Worm (Caenorhabditis elegans) whole organism, young adult: ENCODE results near the gene clc-1.

ENCODE experiments used
- B0035.1 ChIP-seq: sonication (generic microtip); optimal IDR thresholded peaks from 2 replicates; lab custom pipeline; 2016; ENCODE audit warnings: missing genetic modification characterization, mild to moderate bottlenecking, missing compliant biosample characterization, missing genotype, missing genetic modification reagents
- F10E7.11 ChIP-seq: sonication (generic microtip); optimal IDR thresholded peaks from 2 replicates; lab custom pipeline; 2017; ENCODE audit warnings: mild to moderate bottlenecking, missing genetic modification characterization, moderate library complexity, missing compliant biosample characterization
- F23B12.7 ChIP-seq: sonication (generic microtip); optimal IDR thresholded peaks from 2 replicates; lab custom pipeline; 2017; ENCODE audit warnings: missing genetic modification characterization, mild to moderate bottlenecking, missing compliant biosample characterization, antibody characterized with exemption, moderate library complexity; ENCODE audit not compliant: insufficient read depth
- F49E8.2 ChIP-seq: sonication (generic microtip); optimal IDR thresholded peaks from 3 replicates; lab custom pipeline; 2017; ENCODE audit warnings: missing genetic modification characterization, mild to moderate bottlenecking, missing compliant biosample characterization, antibody characterized with exemption, moderate library complexity; ENCODE audit not compliant: insufficient read depth
- F52B5.7 ChIP-seq: sonication (generic microtip); optimal IDR thresholded peaks from 2 replicates; lab custom pipeline; 2016; ENCODE audit warnings: mild to moderate bottlenecking, missing genetic modification characterization, missing compliant biosample characterization
- T26A5.8 ChIP-seq: sonication (generic microtip); optimal IDR thresholded peaks from 2 replicates; lab custom pipeline; 2016; ENCODE audit warnings: missing genetic modification characterization, missing compliant biosample characterization
- Y53F4B.3 ChIP-seq: fragments of 200-800 bp; sonication (Bioruptor generic); IDR thresholded peaks from 2 replicates; pipeline ENCODE4 v1.3.6; 2022; ENCODE audit warnings: missing genetic modification reagents, missing genetic modification characterization, missing compliant biosample characterization
- Y53G8AR.9 ChIP-seq: fragments of 200-800 bp; sonication (Bioruptor generic); conservative IDR thresholded peaks from 2 replicates; pipeline ENCODE4 v1.3.6; 2022; ENCODE audit warnings: missing genetic modification reagents, missing genetic modification characterization, missing compliant biosample characterization
- Y56A3A.18 ChIP-seq: fragments of 200-800 bp; sonication (Bioruptor generic); IDR thresholded peaks from 2 replicates; pipeline ENCODE4 v1.3.6; 2022; ENCODE audit warnings: missing genetic modification reagents, missing genetic modification characterization, missing compliant biosample characterization
- attf-3 ChIP-seq: fragments of 200-800 bp; sonication (Bioruptor generic); conservative IDR thresholded peaks from 2 replicates; pipeline ENCODE4 v1.3.6; 2022; ENCODE audit warnings: missing genetic modification reagents, missing genetic modification characterization, missing compliant biosample characterization
- ccch-3 ChIP-seq: fragments of 200-800 bp; sonication (Bioruptor generic); optimal IDR thresholded peaks from 2 replicates; lab custom pipeline; 2018; ENCODE audit warnings: mild to moderate bottlenecking, missing genetic modification characterization, missing compliant biosample characterization
- cebp-2 ChIP-seq: fragments of 200-800 bp; sonication (Bioruptor generic); IDR thresholded peaks from 2 replicates; pipeline ENCODE4 v1.3.6; 2022; ENCODE audit warnings: missing genetic modification characterization, missing compliant biosample characterization
- ceh-100 ChIP-seq: fragments of 200-800 bp; sonication (Bioruptor generic); IDR thresholded peaks from 2 replicates; pipeline ENCODE4 v1.3.6; 2022; ENCODE audit warnings: missing genetic modification reagents, missing genetic modification characterization, missing compliant biosample characterization
- ceh-79 ChIP-seq: sonication (generic microtip); optimal IDR thresholded peaks from 2 replicates; lab custom pipeline; 2017; ENCODE audit warnings: mild to moderate bottlenecking, missing genetic modification characterization, missing compliant biosample characterization
- chd-7 ChIP-seq: sonication (generic microtip); optimal IDR thresholded peaks from 2 replicates; lab custom pipeline; 2016; ENCODE audit warnings: mild to moderate bottlenecking, missing genetic modification characterization, moderate library complexity, missing compliant biosample characterization
- die-1 ChIP-seq: sonication (generic microtip); optimal IDR thresholded peaks from 2 replicates; lab custom pipeline; 2016; ENCODE audit warnings: missing genotype, mild to moderate bottlenecking, missing genetic modification characterization, missing compliant biosample characterization
- dpff-1 ChIP-seq: sonication (generic microtip); optimal IDR thresholded peaks from 2 replicates; lab custom pipeline; 2017; ENCODE audit warnings: mild to moderate bottlenecking, missing genetic modification characterization, missing compliant biosample characterization
- dpl-1 ChIP-seq: fragments of 150-350 bp; optimal IDR thresholded peaks from 2 replicates; lab custom pipeline; 2014; ENCODE audit warnings: missing biosample characterization, missing genetic modification reagents, missing genetic modification characterization
- efl-1 ChIP-seq: fragments of 150-350 bp; optimal IDR thresholded peaks from 2 replicates; lab custom pipeline; 2014; ENCODE audit warnings: missing biosample characterization, missing genetic modification reagents, missing genetic modification characterization
- egl-18 ChIP-seq: fragments of 200-800 bp; sonication (Bioruptor generic); IDR thresholded peaks from 2 replicates; pipeline ENCODE4 v1.3.6; 2022; ENCODE audit warnings: missing genetic modification reagents, missing genetic modification characterization, missing compliant biosample characterization
- egl-44 ChIP-seq: fragments of 200-800 bp; sonication (Bioruptor generic); IDR thresholded peaks from 2 replicates; pipeline ENCODE4 v1.3.6; 2022; ENCODE audit warnings: missing genetic modification reagents, missing genetic modification characterization, missing compliant biosample characterization
- ekl-4 ChIP-seq: fragments of 200-800 bp; sonication (Bioruptor generic); IDR thresholded peaks from 2 replicates; pipeline ENCODE4 v1.3.6; 2022; ENCODE audit warnings: missing genetic modification reagents, missing genetic modification characterization, missing compliant biosample characterization
- him-1 ChIP-seq: sonication (generic microtip); optimal IDR thresholded peaks from 2 replicates; lab custom pipeline; 2016; ENCODE audit warnings: missing genotype, missing genetic modification reagents, missing genetic modification characterization, missing compliant biosample characterization
- hmg-1.2 ChIP-seq: fragments of 200-800 bp; sonication (Bioruptor generic); IDR thresholded peaks from 2 replicates; pipeline ENCODE4 v1.3.6; 2022; ENCODE audit warnings: missing genetic modification reagents, missing genetic modification characterization, missing compliant biosample characterization
- hrde-1 ChIP-seq: sonication (generic microtip); optimal IDR thresholded peaks from 2 replicates; lab custom pipeline; 2016; ENCODE audit warnings: missing genetic modification characterization, mild to moderate bottlenecking, missing compliant biosample characterization, moderate library complexity, missing genotype, missing genetic modification reagents, borderline replicate concordance
- hsf-1 ChIP-seq: fragments of 200-800 bp; sonication (Bioruptor generic); IDR thresholded peaks from 2 replicates; pipeline ENCODE4 v1.3.6; 2022; ENCODE audit warnings: missing genetic modification reagents, missing genetic modification characterization, missing compliant biosample characterization
- lag-1 ChIP-seq: fragments of 200-800 bp; sonication (Bioruptor generic); IDR thresholded peaks from 2 replicates; pipeline ENCODE4 v1.3.6; 2022; ENCODE audit warnings: missing genetic modification reagents, missing genetic modification characterization, missing compliant biosample characterization
- let-526 ChIP-seq: fragments of 200-800 bp; sonication (Bioruptor generic); IDR thresholded peaks from 2 replicates; pipeline ENCODE4 v1.3.6; 2022; ENCODE audit warnings: missing genetic modification reagents, missing genetic modification characterization, missing compliant biosample characterization
- let-607 ChIP-seq, 2 experiments: fragments of 200-800 bp in 1 of 2; sonication (Bioruptor generic) in 1 of 2; sonication (generic microtip) in 1 of 2; optimal IDR thresholded peaks; 2 replicates each; lab custom pipeline; 2016 to 2018; ENCODE audit warnings: mild to moderate bottlenecking in 2 of 2, missing compliant biosample characterization in 2 of 2, missing genetic modification characterization in 2 of 2, moderate library complexity in 2 of 2, missing genotype in 1 of 2
- madf-10 ChIP-seq: sonication (generic microtip); optimal IDR thresholded peaks from 2 replicates; lab custom pipeline; 2016; ENCODE audit warnings: mild to moderate bottlenecking, missing genetic modification characterization, missing compliant biosample characterization
- madf-3 ChIP-seq: fragments of 200-800 bp; sonication (Bioruptor generic); IDR thresholded peaks from 2 replicates; pipeline ENCODE4 v1.3.6; 2022; ENCODE audit warnings: missing genetic modification reagents, missing genetic modification characterization, missing compliant biosample characterization
- madf-8 ChIP-seq: fragments of 200-800 bp; sonication (Bioruptor generic); conservative IDR thresholded peaks from 2 replicates; pipeline ENCODE4 v1.3.6; 2022; ENCODE audit warnings: missing genetic modification reagents, missing genetic modification characterization, missing compliant biosample characterization
- mel-28 ChIP-seq: sonication (generic microtip); optimal IDR thresholded peaks from 2 replicates; lab custom pipeline; 2016; ENCODE audit warnings: borderline replicate concordance, mild to moderate bottlenecking, missing genetic modification characterization, missing compliant biosample characterization
- mes-4 ChIP-seq: sonication (generic microtip); optimal IDR thresholded peaks from 2 replicates; lab custom pipeline; 2016; ENCODE audit warnings: missing genotype, missing genetic modification characterization, missing compliant biosample characterization
- nhr-120 ChIP-seq: fragments of 200-800 bp; sonication (Bioruptor generic); IDR thresholded peaks from 2 replicates; pipeline ENCODE4 v1.3.6; 2022; ENCODE audit warnings: missing genetic modification characterization, missing compliant biosample characterization
- pbrm-1 ChIP-seq: fragments of 200-800 bp; sonication (Bioruptor generic); IDR thresholded peaks from 2 replicates; pipeline ENCODE4 v1.3.6; 2022; ENCODE audit warnings: missing genetic modification reagents, missing genetic modification characterization, missing compliant biosample characterization
- rcor-1 ChIP-seq: fragments of 200-800 bp; sonication (Bioruptor generic); IDR thresholded peaks from 2 replicates; pipeline ENCODE4 v1.3.6; 2022; ENCODE audit warnings: missing genetic modification reagents, missing genetic modification characterization, missing compliant biosample characterization
- snpc-1.3 ChIP-seq: sonication (generic microtip); optimal IDR thresholded peaks from 2 replicates; lab custom pipeline; 2017; ENCODE audit warnings: missing genetic modification characterization, mild to moderate bottlenecking, missing compliant biosample characterization, antibody characterized with exemption, moderate library complexity, missing genotype, missing genetic modification reagents; ENCODE audit not compliant: insufficient read depth
- snpc-3.4 ChIP-seq: sonication (generic microtip); optimal IDR thresholded peaks from 2 replicates; lab custom pipeline; 2017; ENCODE audit warnings: missing genetic modification characterization, mild to moderate bottlenecking, missing compliant biosample characterization, antibody characterized with exemption, moderate library complexity, missing genotype, missing genetic modification reagents
- snpc-4 ChIP-seq, 5 experiments: fragments of 150-350 bp in 1 of 5; sonication (generic microtip) in 4 of 5; optimal IDR thresholded peaks; 2 replicates each; lab custom pipeline; 2014 to 2018; ENCODE audit warnings: missing genetic modification characterization in 5 of 5, missing biosample characterization in 3 of 5, antibody characterized with exemption in 2 of 5, mild to moderate bottlenecking in 2 of 5, missing compliant biosample characterization in 2 of 5, missing genotype in 2 of 5, moderate library complexity in 2 of 5, missing genetic modification reagents in 1 of 5
- somi-1 ChIP-seq: fragments of 200-800 bp; sonication (Bioruptor generic); optimal IDR thresholded peaks from 2 replicates; lab custom pipeline; 2018; ENCODE audit warnings: mild to moderate bottlenecking, missing genetic modification characterization, missing compliant biosample characterization
- tlf-1 ChIP-seq: fragments of 200-800 bp; sonication (Bioruptor generic); optimal IDR thresholded peaks from 2 replicates; lab custom pipeline; 2018; ENCODE audit warnings: mild to moderate bottlenecking, missing genetic modification characterization, missing compliant biosample characterization
- zfh-2 ChIP-seq: fragments of 200-800 bp; sonication (Bioruptor generic); conservative IDR thresholded peaks from 2 replicates; pipeline ENCODE4 v1.3.6; 2022; ENCODE audit warnings: missing genetic modification reagents, missing genetic modification characterization, missing compliant biosample characterization
- zim-3 ChIP-seq: sonication (generic microtip); optimal IDR thresholded peaks from 2 replicates; lab custom pipeline; 2017; ENCODE audit warnings: mild to moderate bottlenecking, missing genetic modification characterization, moderate library complexity, missing compliant biosample characterization
- ztf-25 ChIP-seq: fragments of 200-800 bp; sonication (Bioruptor generic); IDR thresholded peaks from 2 replicates; pipeline ENCODE4 v1.3.6; 2022; ENCODE audit warnings: missing genetic modification reagents, missing genetic modification characterization, missing compliant biosample characterization
- ztf-26 ChIP-seq: sonication (generic microtip); optimal IDR thresholded peaks from 2 replicates; lab custom pipeline; 2017; ENCODE audit warnings: missing genetic modification characterization, missing compliant biosample characterization

clc-1 gene

ce11 chrX:11095480-11095879, 48.2 kb downstream of the clc-1 start (continued):
- peak; percentile 94 for TF ChIP-seq him-1 (tag; lab: Kevin White, UChicago)
- TF ChIP-seq let-526: peak; percentile 33; the same call in 1 of the 2 replicates
- TF ChIP-seq dpff-1 (tag; lab: Kevin White, UChicago): no peak
- no peak for TF ChIP-seq efl-1 (GFP tag; lab: Kevin White, UChicago)
- TF ChIP-seq hsf-1 (GFP tag; lab: Robert Waterston, UW): no peak
- TF ChIP-seq ztf-26 (tag; lab: Kevin White, UChicago): peak; percentile 92
- peak; percentile 58 for TF ChIP-seq snpc-4 (GFP tag; optimal IDR thresholded peaks at IDR 0.05; lab: Kevin White, UChicago)
- peak in 2 of 4 experiments; percentile 66 to 81 for TF ChIP-seq snpc-4 (tag; optimal IDR thresholded peaks at IDR 0.05; lab: Kevin White, UChicago)
- TF ChIP-seq die-1 (tag; lab: Kevin White, UChicago): peak; percentile 84
- TF ChIP-seq egl-18: 0 out of 2 replicates have a peak, but pooled peaks have one; percentile 64
- TF ChIP-seq F10E7.11 (tag; lab: Kevin White, UChicago): peak; percentile 57
- peak; percentile 86 for TF ChIP-seq madf-10 (tag; lab: Kevin White, UChicago)
- TF ChIP-seq madf-8 (GFP tag; lab: Robert Waterston, UW): no peak
- TF ChIP-seq ztf-25 (GFP tag; lab: Robert Waterston, UW): peak; percentile 88; the same call in 1 of the 2 replicates
- peak; percentile 84 for TF ChIP-seq ekl-4 (GFP tag; lab: Robert Waterston, UW)
- no peak for TF ChIP-seq zfh-2 (GFP tag; lab: Robert Waterston, UW)
- peak; percentile 56 to 64 for TF ChIP-seq let-607 (tag; optimal IDR thresholded peaks at IDR 0.05; lab: Kevin White, UChicago)
- peak; percentile 50 for TF ChIP-seq tlf-1 (GFP tag; lab: Kevin White, UChicago)
- TF ChIP-seq hmg-1.2: peak; percentile 84
- TF ChIP-seq cebp-2 (GFP tag; lab: Robert Waterston, UW): no peak
- peak; percentile 39 for TF ChIP-seq zim-3 (tag; lab: Kevin White, UChicago)
- TF ChIP-seq Y53G8AR.9 (GFP tag; lab: Robert Waterston, UW): peak; percentile 75; the same call in 1 of the 2 replicates
- peak; percentile 95 for TF ChIP-seq pbrm-1 (GFP tag; lab: Robert Waterston, UW)
- peak; percentile 66; the same call in 1 of the 2 replicates for TF ChIP-seq madf-3 (GFP tag; lab: Robert Waterston, UW)
- peak; percentile 15 for TF ChIP-seq ccch-3
- peak; percentile 71 for TF ChIP-seq mel-28 (tag; lab: Kevin White, UChicago)
- TF ChIP-seq mes-4 (tag; lab: Kevin White, UChicago): peak; percentile 61
- peak; percentile 81 for TF ChIP-seq F52B5.7 (tag; lab: Kevin White, UChicago)
- TF ChIP-seq lag-1 (GFP tag; lab: Robert Waterston, UW): no peak
- peak; percentile 92 for TF ChIP-seq rcor-1
- 0 out of 2 replicates have a peak, but pooled peaks have one; percentile 55 for TF ChIP-seq egl-44 (GFP tag; lab: Robert Waterston, UW)
- TF ChIP-seq F23B12.7 (tag; lab: Kevin White, UChicago): peak; percentile 61
- peak; percentile 22; the same call in 1 of the 2 replicates for TF ChIP-seq Y53F4B.3 (GFP tag; lab: Robert Waterston, UW)
- peak; percentile 71 for TF ChIP-seq somi-1 (GFP tag; lab: Kevin White, UChicago)
- TF ChIP-seq snpc-1.3: peak; percentile 21
- TF ChIP-seq hrde-1 (tag; lab: Kevin White, UChicago): peak; percentile 69
- TF ChIP-seq ceh-100 (GFP tag; lab: Robert Waterston, UW): peak; percentile 73
- TF ChIP-seq snpc-3.4 (tag; lab: Kevin White, UChicago): peak; percentile 26
- 0 out of 2 replicates have a peak, but pooled peaks have one; percentile 48 for TF ChIP-seq nhr-120 (GFP tag; lab: Robert Waterston, UW)
- TF ChIP-seq attf-3 (GFP tag; lab: Robert Waterston, UW): 0 out of 2 replicates have a peak, but pooled peaks have one; percentile 30
- TF ChIP-seq Y56A3A.18 (GFP tag; lab: Robert Waterston, UW): peak; percentile 95
- TF ChIP-seq T26A5.8: no peak
- TF ChIP-seq chd-7 (tag; lab: Kevin White, UChicago): no peak
- no peak for TF ChIP-seq dpl-1 (GFP tag; lab: Kevin White, UChicago)
- peak; percentile 46 for TF ChIP-seq ceh-79
- TF ChIP-seq B0035.1: peak; percentile 87
- TF ChIP-seq F49E8.2 (tag; lab: Kevin White, UChicago): peak; percentile 13
